Worm (Caenorhabditis elegans) whole organism, early embryonic: ENCODE results near the gene C25F9.11.

Experiments
- B0310.2 ChIP-seq: sonication (generic microtip); optimal IDR thresholded peaks from 2 replicates; lab custom pipeline; 2016; ENCODE audit warnings: mild to moderate bottlenecking, missing genetic modification characterization, missing compliant biosample characterization
- aly-1 ChIP-seq: sonication (generic microtip); optimal IDR thresholded peaks from 2 replicates; lab custom pipeline; 2016; ENCODE audit warnings: missing genetic modification characterization, missing compliant biosample characterization
- ama-1 ChIP-seq: fragments of 150-350 bp; optimal IDR thresholded peaks from 2 replicates; lab custom pipeline; 2014
- ceh-13 ChIP-seq: fragments of 200-800 bp; sonication (Bioruptor generic); optimal IDR thresholded peaks from 2 replicates; lab custom pipeline; 2018; ENCODE audit warnings: mild to moderate bottlenecking, missing genetic modification characterization, missing compliant biosample characterization
- ceh-36 ChIP-seq: sonication (generic microtip); optimal IDR thresholded peaks from 2 replicates; lab custom pipeline; 2016; ENCODE audit warnings: missing genetic modification characterization, inconsistent platforms, missing compliant biosample characterization
- ets-7 ChIP-seq: sonication (generic microtip); optimal IDR thresholded peaks from 2 replicates; lab custom pipeline; 2016; ENCODE audit warnings: missing genotype, missing genetic modification characterization, missing compliant biosample characterization
- hmbx-1 ChIP-seq: sonication (generic microtip); optimal IDR thresholded peaks from 2 replicates; lab custom pipeline; 2016; ENCODE audit warnings: mild to moderate bottlenecking, missing genetic modification characterization, missing compliant biosample characterization
- hnd-1 ChIP-seq: sonication (generic microtip); optimal IDR thresholded peaks from 2 replicates; lab custom pipeline; 2016; ENCODE audit warnings: missing genetic modification characterization, missing compliant biosample characterization
- tbx-11 ChIP-seq: fragments of 200-800 bp; sonication (Bioruptor generic); IDR thresholded peaks from 2 replicates; pipeline ENCODE4 v1.3.6; 2022; ENCODE audit warnings: missing genetic modification characterization, missing compliant biosample characterization

- TF ChIP-seq ama-1 (lab: Kevin White, UChicago): no peak
- TF ChIP-seq aly-1 (tag; lab: Kevin White, UChicago): no peak
- TF ChIP-seq B0310.2 (tag; lab: Kevin White, UChicago): no peak
- no peak for TF ChIP-seq ets-7 (tag; lab: Kevin White, UChicago)
- TF ChIP-seq tbx-11 (GFP tag; lab: Robert Waterston, UW): no peak
- TF ChIP-seq hmbx-1 (tag; lab: Kevin White, UChicago): no peak
- no peak for TF ChIP-seq ceh-13 (GFP tag; lab: Kevin White, UChicago)
- no peak for TF ChIP-seq hnd-1
- no peak for TF ChIP-seq ceh-36 (tag; lab: Kevin White, UChicago)
These were observed 29.3 kb downstream of the C25F9.11 start for ce11 chrV:19403619-19404018.
